Fruit fly (Drosophila melanogaster): Measurements from ENCODE around the gene CG42570.

The CG42570 gene

DNA sequence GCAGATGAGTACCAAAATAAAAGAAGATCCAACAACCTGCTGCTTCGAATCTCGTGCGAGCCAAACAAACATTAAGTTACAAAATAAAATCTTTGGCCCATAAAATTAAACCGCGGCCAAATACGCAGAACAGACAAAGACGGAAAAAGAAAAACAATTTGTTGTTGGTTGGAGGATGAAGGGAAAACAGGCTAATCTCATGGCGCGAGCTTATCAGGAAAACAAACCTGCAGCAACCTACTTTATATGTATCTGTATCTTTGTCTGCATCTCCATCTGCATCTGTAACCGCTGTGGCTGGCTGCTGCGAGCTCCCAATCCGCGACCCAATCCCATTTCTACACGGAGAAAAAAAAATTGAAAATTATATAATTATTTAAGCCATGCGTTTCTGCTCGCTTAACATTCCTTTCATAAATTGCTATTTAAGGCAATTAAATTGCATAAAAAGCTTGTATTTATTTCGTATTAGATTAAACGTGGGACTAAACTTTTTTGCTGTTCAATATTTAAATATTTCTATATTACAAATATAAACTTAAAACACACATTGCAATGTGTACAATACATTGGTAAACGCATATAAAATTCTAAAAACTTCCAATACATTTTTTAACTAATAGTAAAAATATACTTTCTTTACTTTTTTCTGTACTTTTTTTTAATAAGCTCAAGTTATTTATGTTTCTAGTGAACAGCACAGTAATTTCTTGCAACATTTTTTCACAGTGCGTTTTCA, 24.7 kb upstream of the CG42570 start (continued):
- TF ChIP-seq pzg (GFP tag; optimal IDR thresholded peaks at IDR 0.05) (no peak), CG12744 (GFP tag; optimal IDR thresholded peaks at IDR 0.05) (no peak), az2 (GFP tag; optimal IDR thresholded peaks at IDR 0.05) (peak; percentile 51), CG33557 (GFP tag; optimal IDR thresholded peaks at IDR 0.05) (peak; percentile 53), CG16815 (GFP tag; optimal IDR thresholded peaks at IDR 0.05) (peak; percentile 20), insv (GFP tag; optimal IDR thresholded peaks at IDR 0.05) (no peak), CG1233 (GFP tag; optimal IDR thresholded peaks at IDR 0.05) (no peak), gce (GFP tag; IDR thresholded peaks at IDR 0.05) (no peak), Stat92E (GFP tag; optimal IDR thresholded peaks at IDR 0.05) (peak in 1 of 3 experiments; percentile 72), CG10565 (GFP tag; optimal IDR thresholded peaks at IDR 0.05) (no peak), btn (GFP tag; optimal IDR thresholded peaks at IDR 0.05) (no peak), pho (GFP tag; optimal IDR thresholded peaks at IDR 0.05) (no peak), CG4282 (GFP tag; optimal IDR thresholded peaks at IDR 0.05) (no peak), Ada2b (GFP tag; IDR thresholded peaks at IDR 0.05) (no peak), CG7357 (GFP tag; IDR thresholded peaks at IDR 0.05) (no peak), CG18262 (tag; optimal IDR thresholded peaks at IDR 0.05) (peak; percentile 81), Gsc (GFP tag; IDR thresholded peaks at IDR 0.05) (no peak), Oaz (GFP tag; IDR thresholded peaks at IDR 0.05) (no peak), ftz-f1 (GFP tag; optimal IDR thresholded peaks at IDR 0.05) (no peak), CG9609 (GFP tag; optimal IDR thresholded peaks at IDR 0.05) (no peak), mirr (GFP tag; optimal IDR thresholded peaks at IDR 0.05) (no peak), ssp (GFP tag; IDR thresholded peaks at IDR 0.05) (no peak), CG17829 (tag; optimal IDR thresholded peaks at IDR 0.05) (peak; percentile 36), psq (GFP tag; optimal IDR thresholded peaks at IDR 0.05) (no peak), Hmr (GFP tag; optimal IDR thresholded peaks at IDR 0.05) (no peak), NfI (GFP tag; optimal IDR thresholded peaks at IDR 0.05) (no peak), Dad (GFP tag; optimal IDR thresholded peaks at IDR 0.05) (no peak), GATAe (GFP tag; conservative IDR thresholded peaks at IDR 0.05) (no peak), scrt (GFP tag; optimal IDR thresholded peaks at IDR 0.05) (no peak), CG12071 (GFP tag; optimal IDR thresholded peaks at IDR 0.05) (no peak), CG12219 (GFP tag; optimal IDR thresholded peaks at IDR 0.05) (no peak), Asciz (GFP tag; optimal IDR thresholded peaks at IDR 0.05) (peak; percentile 43), wek (GFP tag; optimal IDR thresholded peaks at IDR 0.05) (no peak), lmd (GFP tag; IDR thresholded peaks at IDR 0.05) (no peak; the same call in 1 of the 2 replicates), CG4404 (GFP tag; IDR thresholded peaks at IDR 0.05) (no peak), CG3163 (GFP tag; optimal IDR thresholded peaks at IDR 0.05) (no peak), CG2120 (GFP tag; optimal IDR thresholded peaks at IDR 0.05) (no peak), NC2α (GFP tag; optimal IDR thresholded peaks at IDR 0.05) (no peak), Hmx (GFP tag; optimal IDR thresholded peaks at IDR 0.05) (no peak), CG6791 (GFP tag; IDR thresholded peaks at IDR 0.05; ENCODE audit: partially characterized antibody) (no peak), toy (GFP tag; IDR thresholded peaks at IDR 0.05) (no peak), CTCF (GFP tag; optimal IDR thresholded peaks at IDR 0.05) (no peak), HmgD (GFP tag; optimal IDR thresholded peaks at IDR 0.05) (no peak), gem (tag; optimal IDR thresholded peaks at IDR 0.05) (peak; percentile 64), p53 (GFP tag; optimal IDR thresholded peaks at IDR 0.05) (no peak), CG11247 (GFP tag; IDR thresholded peaks at IDR 0.05) (no peak), fd102C (GFP tag; optimal IDR thresholded peaks at IDR 0.05) (no peak), seq (GFP tag; IDR thresholded peaks at IDR 0.05) (no peak), Mrtf (GFP tag; IDR thresholded peaks at IDR 0.05) (no peak), CG15601 (tag; optimal IDR thresholded peaks at IDR 0.05) (peak; percentile 28), Side (GFP tag; optimal IDR thresholded peaks at IDR 0.05) (no peak)
